Fruit fly (Drosophila melanogaster): ENCODE data around the gene CG31882.
A peak's percentile ranks its signal among the peaks of the same experiment; 100 is the strongest.

DNA sequence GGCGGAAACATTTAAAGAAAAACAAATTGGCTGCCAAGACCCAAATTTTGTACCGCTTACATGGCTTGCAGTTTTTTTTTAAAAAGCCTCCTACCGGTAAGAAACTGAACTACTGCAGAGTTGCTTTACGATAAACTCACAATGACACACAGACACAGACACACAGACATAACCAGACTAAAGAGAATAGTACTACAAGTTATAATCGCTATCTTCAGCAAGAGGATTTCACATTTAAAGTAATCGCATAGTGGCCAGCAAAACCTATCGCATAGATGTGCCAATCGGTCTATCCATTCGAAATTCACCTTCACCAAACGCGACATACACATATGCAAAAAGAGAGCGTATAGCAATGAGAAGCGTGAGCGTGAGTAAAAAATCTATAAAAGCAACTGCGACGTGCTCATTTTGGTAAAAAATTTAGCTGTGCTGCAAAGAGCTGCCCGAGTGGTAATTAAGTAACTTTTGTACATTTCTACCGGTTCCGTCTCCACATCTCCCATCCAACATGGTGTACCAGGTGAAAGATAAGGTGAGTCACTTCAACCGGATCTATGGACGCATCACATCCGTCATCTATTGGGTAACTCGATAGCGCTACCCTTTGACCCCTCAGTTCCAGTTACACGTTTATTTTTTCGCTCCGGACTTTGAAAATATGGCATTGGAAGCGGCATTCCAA lies 11.9 kb downstream of the CG31882 start, which contains the start of gene Trx2:
- TF ChIP-seq CTCF (optimal IDR thresholded peaks at IDR 0.05) (peak; percentile 80 to 91), CG8478 (optimal IDR thresholded peaks at IDR 0.05) (no peak)
